Worm (Caenorhabditis elegans): Measurements from ENCODE around the gene R02F2.6.

ce11 chrIII:5517423-5517822 lies 38.7 kb upstream of the R02F2.6 start, which contains the start of gene nekl-4:
- no peak for TF ChIP-seq dpl-1 (GFP tag; optimal IDR thresholded peaks at IDR 0.05)
- TF ChIP-seq daf-16 (GFP tag; optimal IDR thresholded peaks at IDR 0.05): no peak
- no peak for TF ChIP-seq daf-16 (tag; optimal IDR thresholded peaks at IDR 0.05)
- TF ChIP-seq unc-62 (GFP tag; optimal IDR thresholded peaks at IDR 0.05 in 1 of 2): no peak
- no peak for TF ChIP-seq unc-62 (tag; optimal IDR thresholded peaks at IDR 0.05)
- TF ChIP-seq mdl-1 (tag; optimal IDR thresholded peaks at IDR 0.05): no peak
- peak; percentile 50 for TF ChIP-seq aha-1 (tag)
